Worm (Caenorhabditis elegans) whole organism, mixed stage, embryonic: ENCODE measurements around the gene Y57E12AL.6.

Source experiments
- elt-1 ChIP-seq: sonication (generic microtip); optimal IDR thresholded peaks from 2 replicates; lab custom pipeline; 2017; ENCODE audit warnings: missing genetic modification characterization, mild to moderate bottlenecking, missing compliant biosample characterization, antibody characterized with exemption, moderate library complexity, borderline replicate concordance; ENCODE audit not compliant: insufficient read depth
- elt-3 ChIP-seq: fragments of 150-350 bp; optimal IDR thresholded peaks from 2 replicates; lab custom pipeline; 2014; ENCODE audit warnings: missing biosample characterization, missing genetic modification characterization
- flh-1 ChIP-seq: fragments of 200-800 bp; sonication (Bioruptor generic); optimal IDR thresholded peaks from 2 replicates; lab custom pipeline; 2018; ENCODE audit warnings: mild to moderate bottlenecking, missing genetic modification characterization, moderate library complexity, missing compliant biosample characterization
- lin-13 ChIP-seq: fragments of 150-350 bp; optimal IDR thresholded peaks from 2 replicates; lab custom pipeline; 2014; ENCODE audit warnings: missing biosample characterization, missing genetic modification characterization
- lsy-2 ChIP-seq: fragments of 150-350 bp; optimal IDR thresholded peaks from 2 replicates; lab custom pipeline; 2014; ENCODE audit warnings: missing biosample characterization, missing genetic modification characterization
- nhr-237 ChIP-seq: fragments of 150-350 bp; optimal IDR thresholded peaks from 2 replicates; lab custom pipeline; 2014; ENCODE audit warnings: missing biosample characterization, missing genetic modification characterization
- nhr-28 ChIP-seq: fragments of 150-350 bp; optimal IDR thresholded peaks from 2 replicates; lab custom pipeline; 2014; ENCODE audit warnings: missing biosample characterization, missing genetic modification characterization
- pha-4 ChIP-seq: fragments of 150-350 bp; optimal IDR thresholded peaks from 2 replicates; lab custom pipeline; 2018; ENCODE audit warnings: missing biosample characterization, missing genetic modification reagents, missing genetic modification characterization
- snpc-4 ChIP-seq: fragments of 150-350 bp; optimal IDR thresholded peaks from 2 replicates; lab custom pipeline; 2014; ENCODE audit warnings: missing biosample characterization, missing genetic modification characterization
- sptf-1 ChIP-seq: sonication (generic microtip); optimal IDR thresholded peaks from 2 replicates; lab custom pipeline; 2017; ENCODE audit warnings: mild to moderate bottlenecking, missing genetic modification characterization, moderate library complexity, missing compliant biosample characterization
- tbx-8 ChIP-seq: fragments of 200-800 bp; sonication (Bioruptor generic); optimal IDR thresholded peaks from 2 replicates; lab custom pipeline; 2018; ENCODE audit warnings: mild to moderate bottlenecking, missing genetic modification characterization, moderate library complexity, missing compliant biosample characterization
- unc-62 ChIP-seq: fragments of 150-350 bp; optimal IDR thresholded peaks from 2 replicates; lab custom pipeline; 2014; ENCODE audit warnings: missing biosample characterization, missing genetic modification reagents, missing genetic modification characterization

- no peak for TF ChIP-seq sptf-1
- TF ChIP-seq lin-13: no peak
- TF ChIP-seq pha-4: no peak
- no peak for TF ChIP-seq lsy-2 (tag; lab: Kevin White, UChicago)
- TF ChIP-seq unc-62 (GFP tag; lab: Kevin White, UChicago): no peak
- no peak for TF ChIP-seq tbx-8 (GFP tag; lab: Kevin White, UChicago)
- no peak for TF ChIP-seq nhr-28
- no peak for TF ChIP-seq elt-1 (tag; lab: Kevin White, UChicago)
- TF ChIP-seq flh-1 (GFP tag; lab: Kevin White, UChicago): no peak
- TF ChIP-seq nhr-237: no peak
- TF ChIP-seq snpc-4 (tag; lab: Kevin White, UChicago): no peak
- no peak for TF ChIP-seq elt-3
These were observed 44.4 kb downstream of the Y57E12AL.6 start, which contains the start of gene C33G8.13 for ce11 chrV:7015872-7016271.
